Fruit fly (Drosophila melanogaster): Measurements from ENCODE around the gene Cpsf6.

Cpsf6 gene

DNA sequence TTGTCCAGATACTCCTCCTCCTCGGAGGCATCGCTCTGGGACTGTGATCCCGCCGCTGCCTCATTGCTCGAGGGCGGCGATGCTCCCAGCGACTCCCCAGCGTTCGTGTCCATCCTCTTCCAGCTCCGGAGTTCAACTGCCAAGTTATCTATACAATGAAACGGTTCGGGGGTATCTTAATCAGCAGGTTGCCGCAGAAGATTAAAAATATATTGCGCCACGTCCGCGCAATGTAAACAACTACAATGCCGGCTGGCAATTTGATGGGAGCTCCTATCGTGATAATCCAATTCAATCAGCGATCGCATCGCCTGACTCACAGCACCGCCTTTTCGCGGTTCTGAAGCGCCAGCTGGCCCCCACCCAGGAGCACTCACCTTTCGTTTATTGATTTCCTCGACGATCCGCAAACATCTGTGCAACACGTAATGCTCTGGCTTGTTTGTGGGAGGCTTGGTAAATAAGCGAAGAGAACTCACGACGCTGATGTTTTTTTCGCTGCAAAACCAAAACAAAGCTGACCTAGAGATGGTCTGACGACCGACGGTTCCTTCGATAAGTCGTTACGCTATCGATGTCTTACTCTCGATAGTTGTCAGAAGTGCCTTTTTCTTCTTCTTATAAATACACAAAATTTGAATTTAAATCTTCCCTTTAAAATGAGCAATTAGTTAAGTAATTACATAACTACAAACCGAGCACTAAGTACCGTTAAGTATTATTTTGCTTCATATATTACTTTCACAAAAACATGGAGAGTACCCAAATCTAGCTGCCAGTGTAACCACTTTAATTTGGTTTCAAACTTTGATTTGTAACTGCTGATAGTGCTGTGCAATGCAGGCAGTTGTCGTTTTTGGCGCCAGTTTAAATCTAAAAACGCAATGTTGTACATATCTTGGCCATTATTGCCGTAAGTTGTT is 25.7 kb downstream of the Cpsf6 start, which contains the start of gene cert (continued):
- TF ChIP-seq lmd (GFP tag; IDR thresholded peaks at IDR 0.05), result no peak
- TF ChIP-seq CG18262 (tag; optimal IDR thresholded peaks at IDR 0.05), result no peak
- peak; percentile 10 for TF ChIP-seq CG12104 (GFP tag; optimal IDR thresholded peaks at IDR 0.05)
- no peak for TF ChIP-seq HLH3B (GFP tag; IDR thresholded peaks at IDR 0.05)
- TF ChIP-seq D19A (tag; optimal IDR thresholded peaks at IDR 0.05), result no peak
- TF ChIP-seq Eip74EF (GFP tag; optimal IDR thresholded peaks at IDR 0.05), result peak in 1 of 2 experiments; percentile 20
- TF ChIP-seq CG9876 (GFP tag; optimal IDR thresholded peaks at IDR 0.05), result no peak
- TF ChIP-seq sug (tag; optimal IDR thresholded peaks at IDR 0.05), result peak; percentile 76
- TF ChIP-seq CG3847 (GFP tag; IDR thresholded peaks at IDR 0.05), result peak; percentile 49
- no peak for TF ChIP-seq CG10209 (GFP tag; optimal IDR thresholded peaks at IDR 0.05)
- peak; percentile 94 for TF ChIP-seq CG13287 (GFP tag; IDR thresholded peaks at IDR 0.05; ENCODE audit: partially characterized antibody)
- TF ChIP-seq ro (GFP tag; IDR thresholded peaks at IDR 0.05), result no peak
- no peak for TF ChIP-seq crc (GFP tag; optimal IDR thresholded peaks at IDR 0.05)
- no peak for TF ChIP-seq CG1233 (GFP tag; optimal IDR thresholded peaks at IDR 0.05)
- TF ChIP-seq CG30403 (GFP tag; optimal IDR thresholded peaks at IDR 0.05), result peak; percentile 47
- no peak for TF ChIP-seq CrebB (tag; optimal IDR thresholded peaks at IDR 0.05)
- no peak for TF ChIP-seq D19B (GFP tag; optimal IDR thresholded peaks at IDR 0.05)
- TF ChIP-seq B-H1 (GFP tag; IDR thresholded peaks at IDR 0.05), result no peak
- TF ChIP-seq CG42726 (GFP tag; IDR thresholded peaks at IDR 0.05; ENCODE audit: partially characterized antibody), result peak; percentile 80; the same call in 1 of the 2 replicates
- TF ChIP-seq CG17186 (GFP tag; optimal IDR thresholded peaks at IDR 0.05), result peak; percentile 13
- TF ChIP-seq gem (tag; optimal IDR thresholded peaks at IDR 0.05), result peak; percentile 11
- TF ChIP-seq CG11504 (tag; optimal IDR thresholded peaks at IDR 0.05), result no peak
- TF ChIP-seq CG16779 (GFP tag; IDR thresholded peaks at IDR 0.05), result no peak
- no peak for TF ChIP-seq Hmx (GFP tag; optimal IDR thresholded peaks at IDR 0.05)
- TF ChIP-seq stwl (tag; optimal IDR thresholded peaks at IDR 0.05), result peak; percentile 89
- TF ChIP-seq lbe (GFP tag; optimal IDR thresholded peaks at IDR 0.05), result peak; percentile 61
- no peak for TF ChIP-seq CG10431 (GFP tag; optimal IDR thresholded peaks at IDR 0.05)
- peak; percentile 72 for TF ChIP-seq CG15514 (GFP tag; optimal IDR thresholded peaks at IDR 0.05)
- no peak for TF ChIP-seq prd (optimal IDR thresholded peaks at IDR 0.05)
- TF ChIP-seq prd (GFP tag; IDR thresholded peaks at IDR 0.05), result 0 out of 3 replicates have a peak, but pooled peaks have one; percentile 11
- peak; percentile 31 for TF ChIP-seq sqz (GFP tag; optimal IDR thresholded peaks at IDR 0.05)
- TF ChIP-seq CG18011 (GFP tag; optimal IDR thresholded peaks at IDR 0.05), result no peak
- peak; percentile 72 for TF ChIP-seq MESR4 (GFP tag; optimal IDR thresholded peaks at IDR 0.05)
- peak; percentile 21 for TF ChIP-seq Hr3 (GFP tag; optimal IDR thresholded peaks at IDR 0.05)
- peak; percentile 53; the same call in 1 of the 2 replicates for TF ChIP-seq CG9932 (GFP tag; IDR thresholded peaks at IDR 0.05)
- peak; percentile 92 for TF ChIP-seq E2f2 (GFP tag; IDR thresholded peaks at IDR 0.05)
- peak; percentile 37 for TF ChIP-seq gsb-n (tag; optimal IDR thresholded peaks at IDR 0.05)
- TF ChIP-seq CG33557 (GFP tag; optimal IDR thresholded peaks at IDR 0.05), result no peak
- TF ChIP-seq CG32772 (GFP tag; IDR thresholded peaks at IDR 0.05), result no peak
- no peak for TF ChIP-seq HLH54F (GFP tag; optimal IDR thresholded peaks at IDR 0.05)
- no peak for TF ChIP-seq CG11093 (GFP tag; IDR thresholded peaks at IDR 0.05)
- TF ChIP-seq CG6254 (GFP tag; optimal IDR thresholded peaks at IDR 0.05), result no peak
- peak; percentile 60 for TF ChIP-seq trem (tag; optimal IDR thresholded peaks at IDR 0.05)
- TF ChIP-seq Oaz (GFP tag; IDR thresholded peaks at IDR 0.05), result no peak
- no peak for TF ChIP-seq CG12219 (GFP tag; optimal IDR thresholded peaks at IDR 0.05)
- TF ChIP-seq ac (GFP tag; optimal IDR thresholded peaks at IDR 0.05), result no peak
- TF ChIP-seq fd3F (GFP tag; optimal IDR thresholded peaks at IDR 0.05), result no peak
- TF ChIP-seq CG7786 (GFP tag; optimal IDR thresholded peaks at IDR 0.05), result peak; percentile 36
- TF ChIP-seq Dref (GFP tag; IDR thresholded peaks at IDR 0.05), result peak; percentile 91

Data from whole organism, embryonic.